Worm (Caenorhabditis elegans) whole organism, L4 larva: ENCODE measurements around the gene T23G5.2.

Source experiments
- ZK546.5 ChIP-seq, 2 experiments: sonication (generic microtip); optimal IDR thresholded peaks; 2 replicates each; lab custom pipeline; 2017; ENCODE audit warnings: missing biosample characterization in 2 of 2, missing genetic modification characterization in 2 of 2
- arid-1 ChIP-seq: fragments of 200-800 bp; sonication (Bioruptor generic); conservative IDR thresholded peaks from 2 replicates; pipeline ENCODE4 v1.3.6; 2022; ENCODE audit warnings: missing genetic modification reagents, missing genetic modification characterization, missing compliant biosample characterization
- ces-1 ChIP-seq: fragments of 150-350 bp; sonication (generic microtip); optimal IDR thresholded peaks from 4 replicates; lab custom pipeline; 2014; ENCODE audit warnings: missing biosample characterization, missing genetic modification reagents, missing genetic modification characterization
- daf-19 ChIP-seq: fragments of 200-800 bp; sonication (Bioruptor generic); conservative IDR thresholded peaks from 2 replicates; pipeline ENCODE4 v1.3.6; 2022; ENCODE audit warnings: missing genetic modification characterization, missing compliant biosample characterization
- hlh-30 ChIP-seq: sonication (generic microtip); optimal IDR thresholded peaks from 2 replicates; lab custom pipeline; 2017; ENCODE audit warnings: antibody characterized with exemption, mild to moderate bottlenecking, missing genetic modification characterization, missing compliant biosample characterization; ENCODE audit not compliant: insufficient read depth
- lin-38 ChIP-seq: fragments of 200-800 bp; sonication (Bioruptor generic); IDR thresholded peaks from 2 replicates; pipeline ENCODE4 v1.3.6; 2022; ENCODE audit warnings: missing genetic modification reagents, missing genetic modification characterization, missing compliant biosample characterization
- lin-39 ChIP-seq: fragments of 150-350 bp; optimal IDR thresholded peaks from 2 replicates; lab custom pipeline; 2014; ENCODE audit warnings: missing biosample characterization, missing genetic modification reagents, missing genetic modification characterization
- mdl-1 ChIP-seq, 2 experiments: fragments of 150-350 bp in 1 of 2; sonication (generic microtip) in 1 of 2; optimal IDR thresholded peaks; 2 replicates each; lab custom pipeline; 2014 to 2017; ENCODE audit warnings: missing biosample characterization in 2 of 2, missing genetic modification characterization in 2 of 2
- nhr-76 ChIP-seq: fragments of 150-350 bp; optimal IDR thresholded peaks from 2 replicates; lab custom pipeline; 2014; ENCODE audit warnings: missing biosample characterization, missing genetic modification characterization
- ztf-11 ChIP-seq: fragments of 150-350 bp; optimal IDR thresholded peaks from 2 replicates; lab custom pipeline; 2014; ENCODE audit warnings: missing biosample characterization, missing genetic modification characterization

ce11 chrIII:9231173-9231572, 5.0 kb downstream of the T23G5.2 start, which contains the start of gene T23G5.3:
- no peak for TF ChIP-seq mdl-1 (tag; optimal IDR thresholded peaks at IDR 0.05; lab: Kevin White, UChicago)
- no peak for TF ChIP-seq arid-1 (GFP tag; lab: Robert Waterston, UW)
- no peak for TF ChIP-seq daf-19 (GFP tag; lab: Robert Waterston, UW)
- no peak for TF ChIP-seq lin-39 (tag; lab: Kevin White, UChicago)
- TF ChIP-seq nhr-76 (tag; lab: Kevin White, UChicago): no peak
- no peak for TF ChIP-seq ZK546.5 (tag; optimal IDR thresholded peaks at IDR 0.05; lab: Kevin White, UChicago)
- no peak for TF ChIP-seq ztf-11 (tag; lab: Kevin White, UChicago)
- no peak for TF ChIP-seq hlh-30 (tag; lab: Kevin White, UChicago)
- TF ChIP-seq lin-38 (GFP tag; lab: Robert Waterston, UW): no peak
- TF ChIP-seq ces-1: no peak
